Worm (Caenorhabditis elegans) whole organism, L2 larva: ENCODE measurements around the gene srb-16.
"Not testable (repeated sequence)": the region's sequence is repeated elsewhere in the genome, so short reads cannot be mapped to it uniquely, and the experiment has no call there.

Source experiments
- C34F6.9 ChIP-seq: fragments of 150-350 bp; optimal IDR thresholded peaks from 2 replicates; lab custom pipeline; 2014; ENCODE audit warnings: missing biosample characterization, missing genetic modification characterization
- F13H6.1 ChIP-seq: sonication (generic microtip); optimal IDR thresholded peaks from 2 replicates; lab custom pipeline; 2016; ENCODE audit warnings: missing genetic modification characterization, missing compliant biosample characterization
- Y55F3AM.14 ChIP-seq: fragments of 200-800 bp; sonication (Bioruptor generic); optimal IDR thresholded peaks from 2 replicates; lab custom pipeline; 2018; ENCODE audit warnings: mild to moderate bottlenecking, missing genetic modification characterization, missing compliant biosample characterization
- alr-1 ChIP-seq: fragments of 150-350 bp; optimal IDR thresholded peaks from 2 replicates; lab custom pipeline; 2014; ENCODE audit warnings: missing biosample characterization, missing genetic modification characterization
- aly-2 ChIP-seq: fragments of 150-350 bp; optimal IDR thresholded peaks from 2 replicates; lab custom pipeline; 2014; ENCODE audit warnings: missing biosample characterization, missing genetic modification characterization
- ceh-16 ChIP-seq: fragments of 150-350 bp; optimal IDR thresholded peaks from 2 replicates; lab custom pipeline; 2014; ENCODE audit warnings: missing biosample characterization, missing genetic modification characterization
- ceh-82 ChIP-seq: fragments of 150-350 bp; optimal IDR thresholded peaks from 2 replicates; lab custom pipeline; 2014; ENCODE audit warnings: missing biosample characterization, missing genetic modification characterization
- crh-2 ChIP-seq: sonication (generic microtip); optimal IDR thresholded peaks from 2 replicates; lab custom pipeline; 2017; ENCODE audit warnings: missing biosample characterization, missing genetic modification characterization
- egl-27 ChIP-seq: sonication (generic microtip); optimal IDR thresholded peaks from 3 replicates; lab custom pipeline; 2017; ENCODE audit warnings: missing biosample characterization, missing genetic modification reagents, missing genetic modification characterization
- elt-1 ChIP-seq: fragments of 150-350 bp; optimal IDR thresholded peaks from 2 replicates; lab custom pipeline; 2014; ENCODE audit warnings: missing biosample characterization, missing genetic modification characterization
- elt-3 ChIP-seq: sonication (generic microtip); optimal IDR thresholded peaks from 2 replicates; lab custom pipeline; 2017; ENCODE audit warnings: missing biosample characterization, missing genetic modification characterization
- lin-11 ChIP-seq: fragments of 150-350 bp; sonication (generic microtip); optimal IDR thresholded peaks from 2 replicates; lab custom pipeline; 2014; ENCODE audit warnings: missing biosample characterization, missing genetic modification characterization, inconsistent platforms, mixed read lengths
- lin-13 ChIP-seq: fragments of 150-350 bp; optimal IDR thresholded peaks from 2 replicates; lab custom pipeline; 2014; ENCODE audit warnings: missing biosample characterization, missing genetic modification reagents, missing genetic modification characterization
- lin-39 ChIP-seq: fragments of 150-350 bp; optimal IDR thresholded peaks from 2 replicates; lab custom pipeline; 2014; ENCODE audit warnings: missing biosample characterization, missing genetic modification reagents, missing genetic modification characterization
- mab-5 ChIP-seq: fragments of 150-350 bp; optimal IDR thresholded peaks from 2 replicates; lab custom pipeline; 2014; ENCODE audit warnings: missing biosample characterization, missing genetic modification characterization
- mdl-1 ChIP-seq, 2 experiments: fragments of 150-350 bp in 1 of 2; sonication (generic microtip) in 1 of 2; optimal IDR thresholded peaks; 2 replicates each; lab custom pipeline; 2017; ENCODE audit warnings: missing biosample characterization in 2 of 2, missing genetic modification characterization in 2 of 2
- nhr-10 ChIP-seq: sonication (generic microtip); optimal IDR thresholded peaks from 2 replicates; lab custom pipeline; 2017; ENCODE audit warnings: missing biosample characterization, missing genetic modification characterization
- nhr-11 ChIP-seq: fragments of 150-350 bp; optimal IDR thresholded peaks from 2 replicates; lab custom pipeline; 2014; ENCODE audit warnings: missing biosample characterization, missing genetic modification characterization
- nhr-12 ChIP-seq: fragments of 150-350 bp; optimal IDR thresholded peaks from 2 replicates; lab custom pipeline; 2014; ENCODE audit warnings: missing biosample characterization, missing genetic modification characterization
- nhr-129 ChIP-seq: fragments of 150-350 bp; optimal IDR thresholded peaks from 2 replicates; lab custom pipeline; 2014; ENCODE audit warnings: missing biosample characterization, missing genetic modification characterization
- nhr-21 ChIP-seq: fragments of 150-350 bp; optimal IDR thresholded peaks from 2 replicates; lab custom pipeline; 2014; ENCODE audit warnings: missing biosample characterization, missing genetic modification characterization
- nhr-23 ChIP-seq: fragments of 150-350 bp; optimal IDR thresholded peaks from 2 replicates; lab custom pipeline; 2014; ENCODE audit warnings: missing biosample characterization, missing genetic modification reagents, missing genetic modification characterization
- nhr-25 ChIP-seq: fragments of 150-350 bp; sonication (generic microtip); optimal IDR thresholded peaks from 3 replicates; lab custom pipeline; 2014; ENCODE audit warnings: missing biosample characterization, missing genetic modification characterization
- nhr-6 ChIP-seq: fragments of 150-350 bp; optimal IDR thresholded peaks from 2 replicates; lab custom pipeline; 2014; ENCODE audit warnings: missing biosample characterization, missing genetic modification characterization
- nhr-77 ChIP-seq: fragments of 150-350 bp; optimal IDR thresholded peaks from 2 replicates; lab custom pipeline; 2014; ENCODE audit warnings: missing biosample characterization, missing genetic modification characterization
- peb-1 ChIP-seq: fragments of 150-350 bp; optimal IDR thresholded peaks from 2 replicates; lab custom pipeline; 2014; ENCODE audit warnings: missing biosample characterization, missing genetic modification characterization
- sem-4 ChIP-seq: fragments of 150-350 bp; optimal IDR thresholded peaks from 2 replicates; lab custom pipeline; 2014; ENCODE audit warnings: missing biosample characterization, missing genetic modification reagents, missing genetic modification characterization
- skn-1 ChIP-seq: sonication (generic microtip); optimal IDR thresholded peaks from 2 replicates; lab custom pipeline; 2017; ENCODE audit warnings: missing biosample characterization, missing genetic modification characterization
- sma-3 ChIP-seq: sonication (generic microtip); optimal IDR thresholded peaks from 2 replicates; lab custom pipeline; 2016; ENCODE audit warnings: missing genetic modification reagents, missing genetic modification characterization, missing compliant biosample characterization
- sma-9 ChIP-seq, 2 experiments: fragments of 150-350 bp in 1 of 2; sonication (generic microtip) in 1 of 2; optimal IDR thresholded peaks; 2 replicates each; lab custom pipeline; 2014 to 2016; ENCODE audit warnings: missing genetic modification characterization in 2 of 2, mild to moderate bottlenecking in 1 of 2, missing biosample characterization in 1 of 2, missing compliant biosample characterization in 1 of 2, missing genetic modification reagents in 1 of 2, moderate library complexity in 1 of 2
- unc-39 ChIP-seq: fragments of 150-350 bp; optimal IDR thresholded peaks from 2 replicates; lab custom pipeline; 2014; ENCODE audit warnings: missing biosample characterization, missing genetic modification characterization
- unc-55 ChIP-seq: fragments of 150-350 bp; sonication (generic microtip); optimal IDR thresholded peaks from 3 replicates; lab custom pipeline; 2014; ENCODE audit warnings: missing biosample characterization, missing genetic modification reagents, missing genetic modification characterization
- unc-62 ChIP-seq: fragments of 150-350 bp; optimal IDR thresholded peaks from 2 replicates; lab custom pipeline; 2014; ENCODE audit warnings: missing biosample characterization, missing genetic modification reagents, missing genetic modification characterization
- ztf-11 ChIP-seq: sonication (generic microtip); optimal IDR thresholded peaks from 2 replicates; lab custom pipeline; 2017; ENCODE audit warnings: missing biosample characterization, missing genetic modification characterization

The srb-16 gene

ce11 chrII:5161102-5161501 lies 10.4 kb upstream of the srb-16 start, which contains the start of gene C27D6.11:
C27D6.11 (minus strand) TSS chrII:5161202.
- no peak for TF ChIP-seq lin-39 (tag; lab: Kevin White, UChicago)
- no peak for TF ChIP-seq nhr-77
- TF ChIP-seq unc-39 (tag; lab: Kevin White, UChicago), result no peak
- TF ChIP-seq elt-3 (tag; lab: Kevin White, UChicago), result no peak
- no peak for TF ChIP-seq nhr-10
- no peak for TF ChIP-seq sma-3 (GFP tag; lab: Kevin White, UChicago)
- no peak for TF ChIP-seq nhr-25 (tag; lab: Kevin White, UChicago)
- no peak for TF ChIP-seq Y55F3AM.14 (GFP tag; lab: Kevin White, UChicago)
- TF ChIP-seq C34F6.9, result no peak
- no peak for TF ChIP-seq skn-1 (tag; lab: Kevin White, UChicago)
- no peak for TF ChIP-seq ceh-16 (tag; lab: Kevin White, UChicago)
- TF ChIP-seq nhr-12, result no peak
- no peak for TF ChIP-seq sem-4 (tag; lab: Kevin White, UChicago)
- no peak for TF ChIP-seq F13H6.1 (tag; lab: Kevin White, UChicago)

ce11 chrII:5158774-5159173 lies 8.0 kb upstream of the srb-16 start, which contains the start of gene F58A6.9:
F58A6.9 (minus strand) TSS chrII:5158874.
- not testable (repeated sequence) for TF ChIP-seq nhr-21 (tag; lab: Kevin White, UChicago); aly-2 (tag; lab: Kevin White, UChicago); nhr-23

ce11 chrII:5157525-5157924 lies 6.8 kb upstream of the srb-16 start, which contains the start of gene srb-13:
srb-13 (minus strand) TSS chrII:5157625.
- TF ChIP-seq aly-2 (tag; lab: Kevin White, UChicago), result no peak
- no peak for TF ChIP-seq nhr-12
- TF ChIP-seq elt-1 (tag; lab: Kevin White, UChicago), result no peak
- no peak for TF ChIP-seq nhr-6 (tag; lab: Kevin White, UChicago)
- TF ChIP-seq unc-55 (GFP tag; lab: Kevin White, UChicago), result no peak
- no peak for TF ChIP-seq unc-62 (GFP tag; lab: Kevin White, UChicago)
- no peak for TF ChIP-seq nhr-11 (tag; lab: Kevin White, UChicago)
- no peak for TF ChIP-seq ceh-82 (tag; lab: Kevin White, UChicago)
- TF ChIP-seq lin-39 (tag; lab: Kevin White, UChicago), result no peak
- TF ChIP-seq nhr-10, result no peak
- no peak for TF ChIP-seq mdl-1 (tag; optimal IDR thresholded peaks at IDR 0.05; lab: Kevin White, UChicago)
- TF ChIP-seq nhr-77, result no peak

ce11 chrII:5156983-5157382 lies 6.3 kb upstream of the srb-16 start, which contains the start of gene msp-45:
msp-45 (minus strand) TSS chrII:5157083.
- TF ChIP-seq egl-27 (tag; lab: Kevin White, UChicago) (no peak), nhr-23 (no peak), lin-11 (tag; lab: Kevin White, UChicago) (no peak)

- no peak for TF ChIP-seq nhr-129 (tag; lab: Kevin White, UChicago)
- no peak for TF ChIP-seq sma-3 (GFP tag; lab: Kevin White, UChicago)
- TF ChIP-seq nhr-11 (tag; lab: Kevin White, UChicago), result no peak
- no peak for TF ChIP-seq skn-1 (tag; lab: Kevin White, UChicago)
- no peak for TF ChIP-seq peb-1
- TF ChIP-seq sma-9 (GFP tag; optimal IDR thresholded peaks at IDR 0.05; lab: Kevin White, UChicago), result no peak
- TF ChIP-seq sma-9 (tag; optimal IDR thresholded peaks at IDR 0.05; lab: Kevin White, UChicago), result no peak
- TF ChIP-seq mdl-1 (tag; optimal IDR thresholded peaks at IDR 0.05; lab: Kevin White, UChicago), result no peak
- TF ChIP-seq unc-39 (tag; lab: Kevin White, UChicago), result no peak
- no peak for TF ChIP-seq sem-4 (tag; lab: Kevin White, UChicago)
- no peak for TF ChIP-seq lin-13 (GFP tag; lab: Kevin White, UChicago)
- TF ChIP-seq egl-27 (tag; lab: Kevin White, UChicago), result no peak
- TF ChIP-seq mab-5 (tag; lab: Kevin White, UChicago), result no peak
- TF ChIP-seq crh-2 (tag; lab: Kevin White, UChicago), result no peak
- no peak for TF ChIP-seq lin-39 (tag; lab: Kevin White, UChicago)
- no peak for TF ChIP-seq ztf-11 (tag; lab: Kevin White, UChicago)
- no peak for TF ChIP-seq nhr-77
- TF ChIP-seq ceh-16 (tag; lab: Kevin White, UChicago), result no peak
- no peak for TF ChIP-seq nhr-25 (tag; lab: Kevin White, UChicago)
- TF ChIP-seq alr-1 (tag; lab: Kevin White, UChicago), result no peak
- no peak for TF ChIP-seq nhr-6 (tag; lab: Kevin White, UChicago)
These were observed 3.8 kb upstream of the srb-16 start, which contains the start of gene srb-12 for ce11 chrII:5154540-5154939. srb-12 (minus strand) TSS chrII:5154640.
